Comparison of ENCODE assay signal across 1 fruit fly cellular context in genomic region chr2L:3789290-3790067, dm6.
TF ChIP-seq lines count a peak whose summit lies in the region.

No protein-coding gene starts in this region.

TF ChIP-seq in whole organism, embryonic, 481 proteins besides CTCF, POLR2A, EP300 and RAD21 (continued from another document and continues in another):
- TF ChIP-seq otp (GFP tag; IDR thresholded peaks at IDR 0.05; lab: Robert Waterston, UW): peak; percentile 73; the same call in 2 of the 3 replicates
- TF ChIP-seq Rx (GFP tag; IDR thresholded peaks at IDR 0.05; lab: Robert Waterston, UW): peak; percentile 55
- TF ChIP-seq HmgD (GFP tag; optimal IDR thresholded peaks at IDR 0.05; lab: Kevin White, UChicago): no peak
- peak; percentile 59 for TF ChIP-seq Fer3 (tag; optimal IDR thresholded peaks at IDR 0.05; lab: Kevin White, UChicago)
- TF ChIP-seq gce (GFP tag; IDR thresholded peaks at IDR 0.05; lab: Robert Waterston, UW): peak; percentile 88
- peak in 1 of 2 experiments; percentile 94 for TF ChIP-seq bsh (GFP tag; optimal IDR thresholded peaks at IDR 0.05; lab: Kevin White, UChicago)
- peak; percentile 92 for TF ChIP-seq nmo (GFP tag; optimal IDR thresholded peaks at IDR 0.05; lab: Kevin White, UChicago)
- peak; percentile 53 for TF ChIP-seq CG1832 (GFP tag; optimal IDR thresholded peaks at IDR 0.05; lab: Kevin White, UChicago)
- peak; percentile 84 for TF ChIP-seq CG10267 (tag; optimal IDR thresholded peaks at IDR 0.05; lab: Kevin White, UChicago)
- no peak for TF ChIP-seq al (GFP tag; IDR thresholded peaks at IDR 0.05; lab: Robert Waterston, UW)
- TF ChIP-seq CG3726 (GFP tag; IDR thresholded peaks at IDR 0.05; lab: Robert Waterston, UW): 0 out of 3 replicates have a peak, but pooled peaks have one; percentile 52
- peak; percentile 75 for TF ChIP-seq CG14667 (GFP tag; IDR thresholded peaks at IDR 0.05; lab: Robert Waterston, UW)
- no peak for TF ChIP-seq chn (GFP tag; optimal IDR thresholded peaks at IDR 0.05; lab: Kevin White, UChicago)
- peak; percentile 72 for TF ChIP-seq ewg (GFP tag; optimal IDR thresholded peaks at IDR 0.05; lab: Kevin White, UChicago)
- no peak for TF ChIP-seq sc (optimal IDR thresholded peaks at IDR 0.05; lab: Kevin White, UChicago)
- peak; percentile 91 for TF ChIP-seq sc (GFP tag; optimal IDR thresholded peaks at IDR 0.05; lab: Kevin White, UChicago)
- peak; percentile 68 for TF ChIP-seq CG5245 (GFP tag; optimal IDR thresholded peaks at IDR 0.05; lab: Kevin White, UChicago)
- no peak for TF ChIP-seq CG10565 (GFP tag; optimal IDR thresholded peaks at IDR 0.05; lab: Kevin White, UChicago)
- TF ChIP-seq Sry-β (GFP tag; optimal IDR thresholded peaks at IDR 0.05; lab: Kevin White, UChicago): peak; percentile 43
- TF ChIP-seq ci (GFP tag; IDR thresholded peaks at IDR 0.05; lab: Robert Waterston, UW): peak; percentile 93
- no peak for TF ChIP-seq NK7.1 (GFP tag; optimal IDR thresholded peaks at IDR 0.05; lab: Kevin White, UChicago)
- peak; percentile 95 for TF ChIP-seq Blimp-1 (GFP tag; optimal IDR thresholded peaks at IDR 0.05; lab: Kevin White, UChicago)
- TF ChIP-seq Gsc (GFP tag; IDR thresholded peaks at IDR 0.05; lab: Robert Waterston, UW): no peak; the same call in 1 of the 2 replicates
- peak; percentile 89 for TF ChIP-seq gsb-n (tag; optimal IDR thresholded peaks at IDR 0.05; lab: Kevin White, UChicago)
- peak; percentile 2 for TF ChIP-seq CG12155 (GFP tag; optimal IDR thresholded peaks at IDR 0.05; lab: Kevin White, UChicago)
- TF ChIP-seq CG4820 (GFP tag; optimal IDR thresholded peaks at IDR 0.05; lab: Kevin White, UChicago): peak; percentile 69
- peak; percentile 75 for TF ChIP-seq Nf-YA (GFP tag; IDR thresholded peaks at IDR 0.05; lab: Robert Waterston, UW)
- no peak for TF ChIP-seq CG9797 (GFP tag; optimal IDR thresholded peaks at IDR 0.05; lab: Kevin White, UChicago)
- peak; percentile 52 for TF ChIP-seq sens-2 (GFP tag; IDR thresholded peaks at IDR 0.05; lab: Robert Waterston, UW)
- TF ChIP-seq HLHmδ (GFP tag; optimal IDR thresholded peaks at IDR 0.05; lab: Kevin White, UChicago): no peak
- no peak for TF ChIP-seq nau (GFP tag; optimal IDR thresholded peaks at IDR 0.05; lab: Kevin White, UChicago)
- peak; percentile 88 for TF ChIP-seq CG15601 (tag; optimal IDR thresholded peaks at IDR 0.05; lab: Kevin White, UChicago)
- TF ChIP-seq CG2202 (tag; optimal IDR thresholded peaks at IDR 0.05; lab: Kevin White, UChicago): peak; percentile 82
- TF ChIP-seq salm (tag; optimal IDR thresholded peaks at IDR 0.05; lab: Kevin White, UChicago): peak; percentile 73
- TF ChIP-seq fd64A (GFP tag; optimal IDR thresholded peaks at IDR 0.05; lab: Kevin White, UChicago): peak; percentile 32
- TF ChIP-seq hb (GFP tag; IDR thresholded peaks at IDR 0.05; lab: Robert Waterston, UW; ENCODE audit: partially characterized antibody): no peak
- TF ChIP-seq CG9215 (GFP tag; IDR thresholded peaks at IDR 0.05; lab: Robert Waterston, UW): no peak; the same call in none of the 2 replicates
- TF ChIP-seq CrebB (tag; optimal IDR thresholded peaks at IDR 0.05; lab: Kevin White, UChicago): peak; percentile 54
- TF ChIP-seq CG11085 (GFP tag; IDR thresholded peaks at IDR 0.05; lab: Robert Waterston, UW): peak; percentile 65
- TF ChIP-seq Hr78 (GFP tag; optimal IDR thresholded peaks at IDR 0.05; lab: Kevin White, UChicago): peak in 1 of 2 experiments; percentile 77
- TF ChIP-seq CG14710 (tag; optimal IDR thresholded peaks at IDR 0.05; lab: Kevin White, UChicago): peak; percentile 89
- TF ChIP-seq Asciz (GFP tag; optimal IDR thresholded peaks at IDR 0.05; lab: Kevin White, UChicago): peak; percentile 77
- TF ChIP-seq Neu2 (GFP tag; optimal IDR thresholded peaks at IDR 0.05; lab: Kevin White, UChicago; ENCODE audit: borderline replicate concordance): no peak
- peak; percentile 66 for TF ChIP-seq tio (GFP tag; optimal IDR thresholded peaks at IDR 0.05; lab: Kevin White, UChicago)
- peak; percentile 77 for TF ChIP-seq wor (GFP tag; IDR thresholded peaks at IDR 0.05; lab: Robert Waterston, UW)
- TF ChIP-seq CG12391 (tag; optimal IDR thresholded peaks at IDR 0.05; lab: Kevin White, UChicago): peak; percentile 95
- TF ChIP-seq ssp (GFP tag; IDR thresholded peaks at IDR 0.05; lab: Robert Waterston, UW): peak; percentile 77
- TF ChIP-seq bowl (GFP tag; IDR thresholded peaks at IDR 0.05; lab: Robert Waterston, UW): peak; percentile 75
- peak; percentile 91 for TF ChIP-seq HLH3B (GFP tag; IDR thresholded peaks at IDR 0.05; lab: Robert Waterston, UW)
- no peak for TF ChIP-seq nerfin-2 (GFP tag; IDR thresholded peaks at IDR 0.05; lab: Robert Waterston, UW; ENCODE audit: partially characterized antibody)
- TF ChIP-seq CG34422 (GFP tag; IDR thresholded peaks at IDR 0.05; lab: Robert Waterston, UW): peak; percentile 84; the same call in 2 of the 3 replicates
- no peak for TF ChIP-seq mam (GFP tag; optimal IDR thresholded peaks at IDR 0.05; lab: Kevin White, UChicago)
- TF ChIP-seq Hr3 (GFP tag; optimal IDR thresholded peaks at IDR 0.05; lab: Kevin White, UChicago): peak; percentile 84
- TF ChIP-seq CG7963 (GFP tag; IDR thresholded peaks at IDR 0.05; lab: Robert Waterston, UW; ENCODE audit: partially characterized antibody): no peak
- no peak for TF ChIP-seq dm (GFP tag; optimal IDR thresholded peaks at IDR 0.05; lab: Kevin White, UChicago)
- TF ChIP-seq CG11504 (tag; optimal IDR thresholded peaks at IDR 0.05; lab: Kevin White, UChicago): peak; percentile 89
- peak; percentile 24 for TF ChIP-seq jing (GFP tag; optimal IDR thresholded peaks at IDR 0.05; lab: Kevin White, UChicago)
- no peak for TF ChIP-seq NC2α (GFP tag; optimal IDR thresholded peaks at IDR 0.05; lab: Kevin White, UChicago)
- TF ChIP-seq CG11456 (GFP tag; IDR thresholded peaks at IDR 0.05; lab: Robert Waterston, UW): 0 out of 3 replicates have a peak, but pooled peaks have one; percentile 67
- peak; percentile 16 for TF ChIP-seq CG8478 (optimal IDR thresholded peaks at IDR 0.05; lab: Kevin White, UChicago)
- TF ChIP-seq CG15269 (tag; optimal IDR thresholded peaks at IDR 0.05; lab: Kevin White, UChicago): peak; percentile 74
- peak; percentile 95 for TF ChIP-seq oc (tag; optimal IDR thresholded peaks at IDR 0.05; lab: Kevin White, UChicago)
- peak; percentile 24 for TF ChIP-seq odd (GFP tag; optimal IDR thresholded peaks at IDR 0.05; lab: Kevin White, UChicago)
- TF ChIP-seq CG43689 (GFP tag; IDR thresholded peaks at IDR 0.05; lab: Robert Waterston, UW): peak; percentile 34; the same call in 1 of the 2 replicates
- TF ChIP-seq CkIIα-i1 (GFP tag; IDR thresholded peaks at IDR 0.05; lab: Robert Waterston, UW): no peak
- TF ChIP-seq CG42726 (GFP tag; IDR thresholded peaks at IDR 0.05; lab: Robert Waterston, UW; ENCODE audit: partially characterized antibody): no peak
- TF ChIP-seq CG6689 (GFP tag; IDR thresholded peaks at IDR 0.05; lab: Robert Waterston, UW): peak; percentile 90
- TF ChIP-seq chm (GFP tag; IDR thresholded peaks at IDR 0.05; lab: Robert Waterston, UW): peak; percentile 81
- peak; percentile 81 for TF ChIP-seq grau (tag; optimal IDR thresholded peaks at IDR 0.05; lab: Kevin White, UChicago)
- peak; percentile 27 for TF ChIP-seq CG15696 (tag; optimal IDR thresholded peaks at IDR 0.05; lab: Kevin White, UChicago)
- peak in 1 of 2 experiments; percentile 72 for TF ChIP-seq dpn (GFP tag; optimal IDR thresholded peaks at IDR 0.05; lab: Kevin White, UChicago)
- TF ChIP-seq CG17912 (GFP tag; optimal IDR thresholded peaks at IDR 0.05; lab: Kevin White, UChicago): no peak
- no peak for TF ChIP-seq wek (GFP tag; optimal IDR thresholded peaks at IDR 0.05; lab: Kevin White, UChicago)
- TF ChIP-seq CG33557 (GFP tag; optimal IDR thresholded peaks at IDR 0.05; lab: Kevin White, UChicago): peak; percentile 92
- TF ChIP-seq lov (optimal IDR thresholded peaks at IDR 0.05; lab: Kevin White, UChicago): no peak
- TF ChIP-seq lov (GFP tag; IDR thresholded peaks at IDR 0.05; lab: Robert Waterston, UW): peak; percentile 84; the same call in 2 of the 3 replicates
- peak; percentile 85 for TF ChIP-seq unpg (GFP tag; optimal IDR thresholded peaks at IDR 0.05; lab: Kevin White, UChicago)
- peak; percentile 65; the same call in 1 of the 2 replicates for TF ChIP-seq Ada2b (GFP tag; IDR thresholded peaks at IDR 0.05; lab: Robert Waterston, UW)
- TF ChIP-seq Ssrp (tag; optimal IDR thresholded peaks at IDR 0.05; lab: Kevin White, UChicago): peak; percentile 87
- TF ChIP-seq Jarid2 (GFP tag; optimal IDR thresholded peaks at IDR 0.05; lab: Kevin White, UChicago): peak; percentile 47
- TF ChIP-seq CG18764 (GFP tag; optimal IDR thresholded peaks at IDR 0.05; lab: Kevin White, UChicago): peak; percentile 53
- TF ChIP-seq CG8944 (GFP tag; optimal IDR thresholded peaks at IDR 0.05; lab: Kevin White, UChicago): no peak
- TF ChIP-seq CG9609 (GFP tag; optimal IDR thresholded peaks at IDR 0.05; lab: Kevin White, UChicago): no peak
- no peak for TF ChIP-seq pum (GFP tag; optimal IDR thresholded peaks at IDR 0.05; lab: Kevin White, UChicago)
- TF ChIP-seq nom (GFP tag; optimal IDR thresholded peaks at IDR 0.05; lab: Kevin White, UChicago): no peak
- peak; percentile 27; the same call in 1 of the 3 replicates for TF ChIP-seq CG2889 (GFP tag; IDR thresholded peaks at IDR 0.05; lab: Robert Waterston, UW)
- peak; percentile 32 for TF ChIP-seq MTF-1 (GFP tag; optimal IDR thresholded peaks at IDR 0.05; lab: Kevin White, UChicago; ENCODE audit: borderline replicate concordance)
- TF ChIP-seq repo (GFP tag; optimal IDR thresholded peaks at IDR 0.05; lab: Kevin White, UChicago): no peak
- peak; percentile 65 for TF ChIP-seq cato (GFP tag; optimal IDR thresholded peaks at IDR 0.05; lab: Kevin White, UChicago; ENCODE audit: borderline replicate concordance)
- peak; percentile 90 for TF ChIP-seq CG17829 (tag; optimal IDR thresholded peaks at IDR 0.05; lab: Kevin White, UChicago)
- no peak for TF ChIP-seq NFAT (GFP tag; IDR thresholded peaks at IDR 0.05; lab: Robert Waterston, UW)
- TF ChIP-seq stc (GFP tag; IDR thresholded peaks at IDR 0.05; lab: Robert Waterston, UW): peak; percentile 76
- TF ChIP-seq Hr51 (GFP tag; optimal IDR thresholded peaks at IDR 0.05; lab: Kevin White, UChicago): peak in 1 of 2 experiments; percentile 82
- 0 out of 2 replicates have a peak, but pooled peaks have one; percentile 40 for TF ChIP-seq CG11247 (GFP tag; IDR thresholded peaks at IDR 0.05; lab: Robert Waterston, UW)
- TF ChIP-seq usp (GFP tag; optimal IDR thresholded peaks at IDR 0.05; lab: Kevin White, UChicago): no peak
- no peak for TF ChIP-seq ab (GFP tag; optimal IDR thresholded peaks at IDR 0.05; lab: Kevin White, UChicago)
- TF ChIP-seq CG10209 (GFP tag; optimal IDR thresholded peaks at IDR 0.05; lab: Kevin White, UChicago): peak; percentile 79
- peak; percentile 75 for TF ChIP-seq Deaf1 (tag; optimal IDR thresholded peaks at IDR 0.05; lab: Kevin White, UChicago)
- TF ChIP-seq lab (GFP tag; optimal IDR thresholded peaks at IDR 0.05; lab: Kevin White, UChicago): peak; percentile 66
- no peak for TF ChIP-seq Scr (GFP tag; IDR thresholded peaks at IDR 0.05; lab: Robert Waterston, UW; ENCODE audit: partially characterized antibody)
- TF ChIP-seq CG11093 (GFP tag; IDR thresholded peaks at IDR 0.05; lab: Robert Waterston, UW): peak; percentile 76
- no peak for TF ChIP-seq Sin3A (optimal IDR thresholded peaks at IDR 0.05; lab: Kevin White, UChicago)
- TF ChIP-seq Aef1 (GFP tag; IDR thresholded peaks at IDR 0.05; lab: Robert Waterston, UW): peak; percentile 56
- peak; percentile 84; the same call in 2 of the 3 replicates for TF ChIP-seq H15 (GFP tag; IDR thresholded peaks at IDR 0.05; lab: Robert Waterston, UW)
- peak; percentile 75 for TF ChIP-seq Abd-B (GFP tag; optimal IDR thresholded peaks at IDR 0.05; lab: Kevin White, UChicago)
- TF ChIP-seq wdn (GFP tag; IDR thresholded peaks at IDR 0.05; lab: Robert Waterston, UW): no peak
- TF ChIP-seq CG17385 (GFP tag; optimal IDR thresholded peaks at IDR 0.05; lab: Kevin White, UChicago): peak; percentile 87
- TF ChIP-seq E2f2 (GFP tag; IDR thresholded peaks at IDR 0.05; lab: Robert Waterston, UW): peak; percentile 62
- peak; percentile 91 for TF ChIP-seq zfh1 (GFP tag; IDR thresholded peaks at IDR 0.05; lab: Robert Waterston, UW)
- TF ChIP-seq mld (GFP tag; IDR thresholded peaks at IDR 0.05; lab: Robert Waterston, UW; ENCODE audit: partially characterized antibody): no peak
- peak; percentile 88 for TF ChIP-seq ranshi (GFP tag; IDR thresholded peaks at IDR 0.05; lab: Robert Waterston, UW)
- TF ChIP-seq CG10979 (tag; optimal IDR thresholded peaks at IDR 0.05; lab: Kevin White, UChicago): peak; percentile 94
- no peak for TF ChIP-seq Atf3 (GFP tag; optimal IDR thresholded peaks at IDR 0.05; lab: Kevin White, UChicago)
- TF ChIP-seq CG3847 (GFP tag; IDR thresholded peaks at IDR 0.05; lab: Robert Waterston, UW): peak; percentile 30; the same call in 1 of the 2 replicates
- TF ChIP-seq toy (GFP tag; IDR thresholded peaks at IDR 0.05; lab: Robert Waterston, UW): no peak
- TF ChIP-seq crc (GFP tag; optimal IDR thresholded peaks at IDR 0.05; lab: Kevin White, UChicago): no peak
- TF ChIP-seq dysf (GFP tag; IDR thresholded peaks at IDR 0.05; lab: Robert Waterston, UW): peak; percentile 81
- peak; percentile 75 for TF ChIP-seq peb (GFP tag; IDR thresholded peaks at IDR 0.05; lab: Robert Waterston, UW)
- TF ChIP-seq sim (GFP tag; IDR thresholded peaks at IDR 0.05; lab: Robert Waterston, UW): peak; percentile 79
- TF ChIP-seq CG9817 (tag; optimal IDR thresholded peaks at IDR 0.05; lab: Kevin White, UChicago): peak; percentile 39
- peak; percentile 5 for TF ChIP-seq YL-1 (GFP tag; optimal IDR thresholded peaks at IDR 0.05; lab: Kevin White, UChicago)
- no peak for TF ChIP-seq CG16779 (GFP tag; IDR thresholded peaks at IDR 0.05; lab: Robert Waterston, UW)
- TF ChIP-seq sob (GFP tag; IDR thresholded peaks at IDR 0.05; lab: Robert Waterston, UW): peak; percentile 68
- TF ChIP-seq ttk (GFP tag; IDR thresholded peaks at IDR 0.05; lab: Robert Waterston, UW): peak; percentile 83
- TF ChIP-seq da (GFP tag; optimal IDR thresholded peaks at IDR 0.05; lab: Kevin White, UChicago): no peak
- TF ChIP-seq H2.0 (GFP tag; IDR thresholded peaks at IDR 0.05; lab: Robert Waterston, UW): peak; percentile 76
- TF ChIP-seq Six4 (GFP tag; optimal IDR thresholded peaks at IDR 0.05; lab: Kevin White, UChicago): peak; percentile 76
- TF ChIP-seq CG4282 (GFP tag; optimal IDR thresholded peaks at IDR 0.05; lab: Kevin White, UChicago): no peak
- TF ChIP-seq CG8388 (GFP tag; optimal IDR thresholded peaks at IDR 0.05; lab: Kevin White, UChicago): peak; percentile 92
- TF ChIP-seq E2f1 (GFP tag; IDR thresholded peaks at IDR 0.05; lab: Robert Waterston, UW): peak; percentile 80
- peak; percentile 91 for TF ChIP-seq gcm (GFP tag; optimal IDR thresholded peaks at IDR 0.05; lab: Kevin White, UChicago)
